Fruit fly (Drosophila melanogaster) whole organism: ENCODE measurements around the gene Dif.

Experiments used
- CG8478 ChIP-seq: fragments of >200 bp; optimal IDR thresholded peaks from 2 replicates; lab custom pipeline; 2018; ENCODE audit warnings: inconsistent platforms
- Dll ChIP-seq: fragments of >200 bp; optimal IDR thresholded peaks from 2 replicates; lab custom pipeline; 2017
- EcR ChIP-seq, 2 experiments: fragments of >200 bp; optimal IDR thresholded peaks; 2 replicates each; lab custom pipeline; 2017; ENCODE audit warnings: missing biosample characterization in 2 of 2, missing genetic modification characterization in 2 of 2, missing genetic modification reagents in 2 of 2
- pan ChIP-seq: fragments of >200 bp; optimal IDR thresholded peaks from 2 replicates; lab custom pipeline; 2017
- psq ChIP-seq: fragments of >200 bp; optimal IDR thresholded peaks from 2 replicates; lab custom pipeline; 2017
- usp ChIP-seq: fragments of >200 bp; optimal IDR thresholded peaks from 2 replicates; lab custom pipeline; 2017; ENCODE audit warnings: missing biosample characterization, missing genetic modification characterization, mixed read lengths

DNA sequence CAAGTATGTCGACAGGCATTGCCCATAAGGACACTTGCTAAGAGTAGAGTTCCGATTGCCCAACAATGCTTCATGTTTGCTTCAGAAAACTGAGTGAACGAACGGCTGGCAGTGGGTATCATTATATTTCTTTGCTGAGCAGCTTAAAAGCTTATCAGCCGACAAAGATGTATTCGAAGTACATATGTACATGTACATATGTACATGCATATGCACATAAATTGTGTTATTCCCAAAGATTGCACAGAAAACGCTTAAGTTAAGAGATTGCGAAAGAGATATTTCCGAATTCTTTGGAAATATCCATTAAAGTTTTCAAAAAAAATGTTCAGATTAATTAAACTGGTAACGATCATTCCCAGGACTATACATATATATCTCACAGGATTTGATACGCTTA is 22.9 kb upstream of the Dif start, which contains the start of gene SPH93:
- no peak for TF ChIP-seq psq (lab: Kevin White, UChicago)
- TF ChIP-seq usp (GFP tag; lab: Kevin White, UChicago) = no peak
- no peak for TF ChIP-seq pan
- TF ChIP-seq CG8478 (lab: Kevin White, UChicago) = no peak
- no peak for TF ChIP-seq Dll
- no peak for TF ChIP-seq EcR (GFP tag; optimal IDR thresholded peaks at IDR 0.05; lab: Kevin White, UChicago)
